Worm (Caenorhabditis elegans) whole organism, L4 larva: ENCODE measurements around the gene B0410.1.
"Not testable (repeated sequence)": the region's sequence is repeated elsewhere in the genome, so short reads cannot be mapped to it uniquely, and the experiment has no call there.

Experiments used
- aly-2 ChIP-seq: sonication (generic microtip); optimal IDR thresholded peaks from 2 replicates; lab custom pipeline; 2018; ENCODE audit warnings: missing biosample characterization, missing genetic modification characterization
- egl-27 ChIP-seq: sonication (generic microtip); optimal IDR thresholded peaks from 3 replicates; lab custom pipeline; 2017; ENCODE audit warnings: missing biosample characterization, missing genetic modification reagents, missing genetic modification characterization
- lin-15B ChIP-seq: fragments of 150-350 bp; sonication (generic microtip); optimal IDR thresholded peaks from 3 replicates; lab custom pipeline; 2014; ENCODE audit warnings: missing biosample characterization, missing genetic modification characterization
- lsy-2 ChIP-seq, 2 experiments: fragments of 150-350 bp in 1 of 2; sonication (generic microtip) in 1 of 2; optimal IDR thresholded peaks; 2 replicates each; lab custom pipeline; 2014 to 2017; ENCODE audit warnings: missing biosample characterization in 2 of 2, missing genetic modification characterization in 2 of 2
- mxl-3 ChIP-seq: fragments of 200-800 bp; sonication (Bioruptor generic); optimal IDR thresholded peaks from 2 replicates; lab custom pipeline; 2018; ENCODE audit warnings: mild to moderate bottlenecking, missing genetic modification characterization, missing compliant biosample characterization

- TF ChIP-seq lsy-2 (tag; optimal IDR thresholded peaks at IDR 0.05; lab: Kevin White, UChicago); lin-15B (tag; lab: Kevin White, UChicago); aly-2 (tag; lab: Kevin White, UChicago); egl-27 (tag; lab: Kevin White, UChicago); mxl-3: not testable (repeated sequence)
Measured at ce11 chrX:2894273-2894672, at the start of gene B0410.1.
